Fruit fly (Drosophila melanogaster) whole organism, wandering third instar larva: ENCODE measurements around the gene Mesh1.
A peak's percentile ranks its signal among the peaks of the same experiment; 100 is the strongest.

Experiments
- Rel ChIP-seq, 2 experiments: fragments of 200-800 bp; sonication (Bioruptor generic) in 1 of 2; optimal IDR thresholded peaks; 2 replicates in 1 of 2; 3 replicates in 1 of 2; lab custom pipeline; 2016 to 2019; ENCODE audit warnings: mild to moderate bottlenecking in 2 of 2, missing biosample characterization in 2 of 2, missing genetic modification characterization in 2 of 2, moderate library complexity in 1 of 2
- jim ChIP-seq: fragments of 175-275, 200-325 bp; sonication (Bioruptor generic); optimal IDR thresholded peaks from 2 replicates; lab custom pipeline; 2016; ENCODE audit warnings: missing biosample characterization, mild to moderate bottlenecking, missing genetic modification characterization
- usp ChIP-seq: fragments of >200 bp; optimal IDR thresholded peaks from 2 replicates; lab custom pipeline; 2017; ENCODE audit warnings: missing biosample characterization, missing genetic modification characterization

- no peak for TF ChIP-seq jim (GFP tag; lab: Kevin White, UChicago)
- TF ChIP-seq usp (GFP tag; lab: Kevin White, UChicago) = no peak
- TF ChIP-seq Rel (GFP tag; optimal IDR thresholded peaks at IDR 0.05; lab: Kevin White, UChicago) = no peak
- TF ChIP-seq Rel (tag; optimal IDR thresholded peaks at IDR 0.05; lab: Kevin White, UChicago) = peak; percentile 68
Observed at dm6 chr3R:29207012-29207656, 4.8 kb upstream of the Mesh1 start.
